In genomic region chr3L:16574307-16574946, dm6 we compare ENCODE assay signal across 3 fruit fly cellular contexts.
TF ChIP-seq lines count a peak whose summit lies in the region.

Gene mbf1, plus strand, starts transcription at chr3L:16574436.

TF ChIP-seq in whole organism, embryonic, 481 proteins besides CTCF, POLR2A, EP300 and RAD21 (continued from another document and continues in another):
- TF ChIP-seq mld (GFP tag; IDR thresholded peaks at IDR 0.05; lab: Robert Waterston, UW; ENCODE audit: partially characterized antibody) (0 out of 3 replicates have a peak, but pooled peaks have one; percentile 13), amos (GFP tag; IDR thresholded peaks at IDR 0.05; lab: Robert Waterston, UW; ENCODE audit: partially characterized antibody) (peak; percentile 53; the same call in 1 of the 2 replicates), grn (GFP tag; optimal IDR thresholded peaks at IDR 0.05; lab: Kevin White, UChicago) (peak; percentile 73), HLH4C (GFP tag; IDR thresholded peaks at IDR 0.05; lab: Robert Waterston, UW; ENCODE audit: partially characterized antibody) (peak; percentile 59; the same call in 2 of the 3 replicates), Sry-δ (GFP tag; optimal IDR thresholded peaks at IDR 0.05; lab: Kevin White, UChicago) (peak; percentile 79), BEAF-32 (GFP tag; optimal IDR thresholded peaks at IDR 0.05; lab: Kevin White, UChicago) (peak; percentile 75), lilli (GFP tag; optimal IDR thresholded peaks at IDR 0.05; lab: Kevin White, UChicago) (peak; percentile 53), Doc3 (GFP tag; IDR thresholded peaks at IDR 0.05; lab: Robert Waterston, UW; ENCODE audit: partially characterized antibody) (peak; percentile 29; the same call in 1 of the 3 replicates), org-1 (GFP tag; optimal IDR thresholded peaks at IDR 0.05; lab: Kevin White, UChicago) (no peak), CG3847 (GFP tag; IDR thresholded peaks at IDR 0.05; lab: Robert Waterston, UW) (peak; percentile 45; the same call in 1 of the 2 replicates), Hsf (GFP tag; optimal IDR thresholded peaks at IDR 0.05; lab: Kevin White, UChicago) (peak; percentile 43), CG30403 (GFP tag; optimal IDR thresholded peaks at IDR 0.05; lab: Kevin White, UChicago) (peak; percentile 27), PHDP (tag; optimal IDR thresholded peaks at IDR 0.05; lab: Kevin White, UChicago) (peak; percentile 40), Nf-YA (GFP tag; IDR thresholded peaks at IDR 0.05; lab: Robert Waterston, UW) (no peak), CG13894 (tag; optimal IDR thresholded peaks at IDR 0.05; lab: Kevin White, UChicago) (peak; percentile 32), CG7372 (GFP tag; IDR thresholded peaks at IDR 0.05; lab: Robert Waterston, UW) (no peak), dmrt11E (tag; optimal IDR thresholded peaks at IDR 0.05; lab: Kevin White, UChicago) (peak; percentile 10), Dll (GFP tag; IDR thresholded peaks at IDR 0.05; lab: Robert Waterston, UW; ENCODE audit: partially characterized antibody) (peak; percentile 78), CG17361 (GFP tag; IDR thresholded peaks at IDR 0.05; lab: Robert Waterston, UW) (peak; percentile 61; the same call in 1 of the 3 replicates), chif (GFP tag; optimal IDR thresholded peaks at IDR 0.05; lab: Kevin White, UChicago) (peak in 1 of 2 experiments; percentile 8), fd64A (GFP tag; optimal IDR thresholded peaks at IDR 0.05; lab: Kevin White, UChicago) (no peak), CG11247 (GFP tag; IDR thresholded peaks at IDR 0.05; lab: Robert Waterston, UW) (no peak), Dip3 (GFP tag; optimal IDR thresholded peaks at IDR 0.05; lab: Kevin White, UChicago) (peak; percentile 3), pnt (GFP tag; optimal IDR thresholded peaks at IDR 0.05; lab: Kevin White, UChicago) (peak; percentile 22), MBD-R2 (GFP tag; IDR thresholded peaks at IDR 0.05; lab: Robert Waterston, UW) (peak; percentile 59), bab2 (GFP tag; optimal IDR thresholded peaks at IDR 0.05; lab: Kevin White, UChicago) (peak; percentile 16), nerfin-1 (tag; optimal IDR thresholded peaks at IDR 0.05; lab: Kevin White, UChicago) (peak; percentile 92), CG11398 (GFP tag; optimal IDR thresholded peaks at IDR 0.05; lab: Kevin White, UChicago) (no peak), CG10147 (GFP tag; optimal IDR thresholded peaks at IDR 0.05; lab: Kevin White, UChicago) (no peak), da (GFP tag; optimal IDR thresholded peaks at IDR 0.05; lab: Kevin White, UChicago) (no peak), slp2 (GFP tag; optimal IDR thresholded peaks at IDR 0.05; lab: Kevin White, UChicago) (peak; percentile 20), unc-4 (GFP tag; IDR thresholded peaks at IDR 0.05; lab: Robert Waterston, UW; ENCODE audit: partially characterized antibody) (peak; percentile 71), Mad (GFP tag; optimal IDR thresholded peaks at IDR 0.05; lab: Kevin White, UChicago) (no peak), knrl (GFP tag; IDR thresholded peaks at IDR 0.05; lab: Robert Waterston, UW; ENCODE audit: partially characterized antibody) (peak; percentile 51; the same call in 2 of the 3 replicates), mam (GFP tag; optimal IDR thresholded peaks at IDR 0.05; lab: Kevin White, UChicago) (peak; percentile 37), Hmr (GFP tag; optimal IDR thresholded peaks at IDR 0.05; lab: Kevin White, UChicago) (peak; percentile 11), CG15601 (tag; optimal IDR thresholded peaks at IDR 0.05; lab: Kevin White, UChicago) (peak; percentile 21), gfzf (GFP tag; optimal IDR thresholded peaks at IDR 0.05; lab: Kevin White, UChicago) (peak; percentile 97), Mes4 (GFP tag; optimal IDR thresholded peaks at IDR 0.05; lab: Kevin White, UChicago) (peak; percentile 2), CG13424 (tag; optimal IDR thresholded peaks at IDR 0.05; lab: Kevin White, UChicago) (peak; percentile 18)

TF ChIP-seq in whole organism, prepupa, 60 proteins besides CTCF, POLR2A, EP300 and RAD21 (continued from another document):
- TF ChIP-seq cyc (GFP tag; optimal IDR thresholded peaks at IDR 0.05; lab: Kevin White, UChicago) (no peak), Sox14 (GFP tag; optimal IDR thresholded peaks at IDR 0.05; lab: Kevin White, UChicago) (peak; percentile 22), OdsH (GFP tag; optimal IDR thresholded peaks at IDR 0.05; lab: Kevin White, UChicago) (no peak), dsx (GFP tag; optimal IDR thresholded peaks at IDR 0.05; lab: Kevin White, UChicago; ENCODE audit: poor library complexity, severe bottlenecking) (peak; percentile 7), Lpt (GFP tag; optimal IDR thresholded peaks at IDR 0.05; lab: Kevin White, UChicago) (no peak), spab (GFP tag; optimal IDR thresholded peaks at IDR 0.05; lab: Kevin White, UChicago) (no peak), ss (GFP tag; optimal IDR thresholded peaks at IDR 0.05; lab: Kevin White, UChicago) (peak in 1 of 2 experiments; percentile 0), CG9139 (GFP tag; optimal IDR thresholded peaks at IDR 0.05; lab: Kevin White, UChicago) (no peak), CG11902 (GFP tag; optimal IDR thresholded peaks at IDR 0.05; lab: Kevin White, UChicago) (no peak), Met (GFP tag; optimal IDR thresholded peaks at IDR 0.05; lab: Kevin White, UChicago) (no peak), CG16779 (tag; optimal IDR thresholded peaks at IDR 0.05; lab: Kevin White, UChicago) (no peak), CG10669 (GFP tag; optimal IDR thresholded peaks at IDR 0.05; lab: Kevin White, UChicago) (no peak), Gug (GFP tag; IDR thresholded peaks at IDR 0.05; lab: Robert Waterston, UW) (no peak), fd59A (GFP tag; optimal IDR thresholded peaks at IDR 0.05; lab: Kevin White, UChicago) (no peak), Hr39 (GFP tag; optimal IDR thresholded peaks at IDR 0.05; lab: Kevin White, UChicago) (no peak), CG15336 (GFP tag; IDR thresholded peaks at IDR 0.05; lab: Robert Waterston, UW) (no peak), Eip78C (GFP tag; lab: Kevin White, UChicago) (peak; percentile 76), eg (GFP tag; IDR thresholded peaks at IDR 0.05; lab: Robert Waterston, UW) (no peak), pdm3 (GFP tag; optimal IDR thresholded peaks at IDR 0.05; lab: Kevin White, UChicago) (no peak), acj6 (GFP tag; optimal IDR thresholded peaks at IDR 0.05; lab: Kevin White, UChicago) (no peak), Hr4 (GFP tag; optimal IDR thresholded peaks at IDR 0.05; lab: Kevin White, UChicago) (no peak), esn (GFP tag; optimal IDR thresholded peaks at IDR 0.05; lab: Kevin White, UChicago) (peak; percentile 20), achi (GFP tag; optimal IDR thresholded peaks at IDR 0.05; lab: Kevin White, UChicago) (no peak), CG6276 (GFP tag; optimal IDR thresholded peaks at IDR 0.05; lab: Kevin White, UChicago) (no peak), CG32006 (GFP tag; optimal IDR thresholded peaks at IDR 0.05; lab: Kevin White, UChicago) (no peak), Sox15 (GFP tag; optimal IDR thresholded peaks at IDR 0.05; lab: Kevin White, UChicago) (no peak)
TF ChIP-seq in whole organism, prepupa: peak in this region for 7.

TF ChIP-seq in whole organism, wandering third instar larva, 38 proteins besides CTCF, POLR2A, EP300 and RAD21 (continued from another document):
- no peak for TF ChIP-seq OdsH (GFP tag; optimal IDR thresholded peaks at IDR 0.05; lab: Kevin White, UChicago)
- no peak for TF ChIP-seq tai (GFP tag; optimal IDR thresholded peaks at IDR 0.05; lab: Kevin White, UChicago)
- TF ChIP-seq br (GFP tag; optimal IDR thresholded peaks at IDR 0.05; lab: Kevin White, UChicago): no peak
- no peak for TF ChIP-seq usp (GFP tag; optimal IDR thresholded peaks at IDR 0.05; lab: Kevin White, UChicago)
- TF ChIP-seq fru (GFP tag; optimal IDR thresholded peaks at IDR 0.05; lab: Kevin White, UChicago): peak; percentile 13
- peak; percentile 57 for TF ChIP-seq Hnf4 (GFP tag; optimal IDR thresholded peaks at IDR 0.05; lab: Kevin White, UChicago)
- no peak for TF ChIP-seq dsf (GFP tag; optimal IDR thresholded peaks at IDR 0.05; lab: Kevin White, UChicago; ENCODE audit: borderline replicate concordance)
- TF ChIP-seq CG9705 (GFP tag; optimal IDR thresholded peaks at IDR 0.05; lab: Kevin White, UChicago): no peak
